Fruit fly (Drosophila melanogaster) whole organism, wandering third instar larva: ENCODE measurements around the gene Vha13.

Experiments used
- Abd-B ChIP-seq: fragments of >200 bp; optimal IDR thresholded peaks from 2 replicates; lab custom pipeline; 2017; ENCODE audit warnings: missing biosample characterization, missing genetic modification characterization
- Dfd ChIP-seq: fragments of >200 bp; optimal IDR thresholded peaks from 2 replicates; lab custom pipeline; 2017; ENCODE audit warnings: missing biosample characterization, missing genetic modification characterization
- pan ChIP-seq: fragments of >200 bp; optimal IDR thresholded peaks from 2 replicates; lab custom pipeline; 2017

dm6 chr3R:19672136-19672535 is 27.9 kb upstream of the Vha13 start:
- TF ChIP-seq pan (lab: Kevin White, UChicago) (no peak), Dfd (GFP tag; lab: Kevin White, UChicago) (no peak), Abd-B (GFP tag; lab: Kevin White, UChicago) (no peak)
